Fruit fly (Drosophila melanogaster) whole organism, prepupa: ENCODE data around the gene CG46308.

Experiments
- Blimp-1 ChIP-seq: fragments of 200-800 bp; sonication (Bioruptor generic); optimal IDR thresholded peaks from 3 replicates; lab custom pipeline; 2017; ENCODE audit warnings: missing biosample characterization, missing genetic modification characterization, mild to moderate bottlenecking, moderate library complexity, missing genetic modification reagents
- CG10631 ChIP-seq: fragments of 200-800 bp; sonication (Bioruptor generic); optimal IDR thresholded peaks from 2 replicates; lab custom pipeline; 2016; ENCODE audit warnings: missing biosample characterization, missing genetic modification characterization
- CG10669 ChIP-seq: fragments of 200-800 bp; sonication (Bioruptor generic); optimal IDR thresholded peaks from 3 replicates; lab custom pipeline; 2018; ENCODE audit warnings: missing biosample characterization, mild to moderate bottlenecking, missing genetic modification characterization, moderate library complexity
- CG11762 ChIP-seq: fragments of 200-800 bp; sonication (Bioruptor generic); optimal IDR thresholded peaks from 3 replicates; lab custom pipeline; 2016; ENCODE audit warnings: missing biosample characterization, missing genetic modification characterization; ENCODE audit not compliant: insufficient read depth
- CG32006 ChIP-seq: fragments of 200-800 bp; sonication (Bioruptor generic); optimal IDR thresholded peaks from 3 replicates; lab custom pipeline; 2017; ENCODE audit warnings: missing biosample characterization, mild to moderate bottlenecking, missing genetic modification characterization
- CG8632 ChIP-seq: fragments of 200-800 bp; sonication (Bioruptor generic); optimal IDR thresholded peaks from 3 replicates; lab custom pipeline; 2016; ENCODE audit warnings: missing biosample characterization, missing genetic modification characterization
- CG9139 ChIP-seq: fragments of 200-800 bp; sonication (Bioruptor generic); optimal IDR thresholded peaks from 3 replicates; lab custom pipeline; 2017; ENCODE audit warnings: missing biosample characterization, mild to moderate bottlenecking, missing genetic modification characterization
- Gug ChIP-seq: fragments of 200-800 bp; sonication (Bioruptor generic); IDR thresholded peaks from 2 replicates; pipeline ENCODE4 v1.3.6; 2022; ENCODE audit warnings: missing biosample characterization, missing genetic modification characterization
- Hr39 ChIP-seq: fragments of 200-800 bp; sonication (Bioruptor generic); optimal IDR thresholded peaks from 2 replicates; lab custom pipeline; 2016; ENCODE audit warnings: missing biosample characterization, missing genetic modification characterization
- Sox102F ChIP-seq: fragments of 200-800 bp; sonication (Bioruptor generic); optimal IDR thresholded peaks from 2 replicates; lab custom pipeline; 2016; ENCODE audit warnings: missing biosample characterization, mild to moderate bottlenecking, missing genetic modification characterization
- eg ChIP-seq: fragments of 200-800 bp; sonication (Bioruptor generic); IDR thresholded peaks from 3 replicates; pipeline ENCODE4 v1.3.6; 2022; ENCODE audit warnings: missing biosample characterization, missing genetic modification characterization

- TF ChIP-seq Hr39 (GFP tag; lab: Kevin White, UChicago): no peak
- no peak for TF ChIP-seq Gug (GFP tag; lab: Robert Waterston, UW)
- no peak for TF ChIP-seq eg (GFP tag; lab: Robert Waterston, UW)
- TF ChIP-seq CG10669 (GFP tag; lab: Kevin White, UChicago): no peak
- TF ChIP-seq CG9139 (GFP tag; lab: Kevin White, UChicago): no peak
- no peak for TF ChIP-seq CG8632
- no peak for TF ChIP-seq CG10631 (GFP tag; lab: Kevin White, UChicago)
- no peak for TF ChIP-seq CG32006 (GFP tag; lab: Kevin White, UChicago)
- no peak for TF ChIP-seq Sox102F (GFP tag; lab: Kevin White, UChicago)
- TF ChIP-seq Blimp-1 (GFP tag; lab: Kevin White, UChicago): no peak
- no peak for TF ChIP-seq CG11762 (GFP tag; lab: Kevin White, UChicago)
Measured at dm6 chr2L:13532524-13532923, 71.0 kb downstream of the CG46308 start, which contains the start of gene CG33645.
